Fruit fly (Drosophila melanogaster) whole organism, embryonic: ENCODE data around the gene CG9643.

Experiments
- CG10147 ChIP-seq: fragments of 200-800 bp; sonication (Bioruptor generic); optimal IDR thresholded peaks from 2 replicates; lab custom pipeline; 2019; ENCODE audit warnings: missing biosample characterization, mild to moderate bottlenecking, missing genetic modification characterization, moderate library complexity
- CG10274 ChIP-seq: fragments of 200-800 bp; sonication (Bioruptor generic); optimal IDR thresholded peaks from 3 replicates; lab custom pipeline; 2017; ENCODE audit warnings: missing biosample characterization, mild to moderate bottlenecking, missing genetic modification characterization
- CG13296 ChIP-seq: fragments of 200-800 bp; sonication (Bioruptor generic); optimal IDR thresholded peaks from 3 replicates; lab custom pipeline; 2018; ENCODE audit warnings: missing biosample characterization, mild to moderate bottlenecking, missing genetic modification characterization
- CG15479 ChIP-seq: fragments of 200-800 bp; sonication (Bioruptor generic); optimal IDR thresholded peaks from 3 replicates; lab custom pipeline; 2019; ENCODE audit warnings: missing biosample characterization, mild to moderate bottlenecking, missing genetic modification characterization, moderate library complexity
- CG15696 ChIP-seq: fragments of 200-800 bp; sonication (Bioruptor generic); optimal IDR thresholded peaks from 2 replicates; lab custom pipeline; 2019; ENCODE audit warnings: missing biosample characterization, mild to moderate bottlenecking, missing genetic modification characterization, moderate library complexity
- CG17361 ChIP-seq: fragments of 200-800 bp; sonication (Bioruptor generic); IDR thresholded peaks from 3 replicates; pipeline ENCODE4 v1.3.6; 2022; ENCODE audit warnings: missing biosample characterization, missing genetic modification characterization
- CG32767 ChIP-seq: fragments of 200-800 bp; sonication (Bioruptor generic); IDR thresholded peaks from 2 replicates; pipeline ENCODE4 v1.3.6; 2022; ENCODE audit warnings: missing biosample characterization, missing genetic modification characterization
- CG4360 ChIP-seq: fragments of 200-800 bp; sonication (Bioruptor generic); IDR thresholded peaks from 2 replicates; pipeline ENCODE4 v1.3.6; 2022; ENCODE audit warnings: missing biosample characterization, missing genetic modification characterization
- CG5953 ChIP-seq: fragments of 200-800 bp; sonication (Bioruptor generic); IDR thresholded peaks from 2 replicates; pipeline ENCODE4 v1.3.6; 2022; ENCODE audit warnings: missing biosample characterization, missing genetic modification characterization
- CG6254 ChIP-seq: fragments of 200-800 bp; sonication (Bioruptor generic); optimal IDR thresholded peaks from 3 replicates; lab custom pipeline; 2017; ENCODE audit warnings: mild to moderate bottlenecking, missing biosample characterization, missing genetic modification reagents, missing genetic modification characterization
- CG6791 ChIP-seq: fragments of 200-800 bp; sonication (Bioruptor generic); IDR thresholded peaks from 3 replicates; pipeline ENCODE4 v1.3.6; 2022; ENCODE audit warnings: missing biosample characterization, missing genetic modification characterization; ENCODE audit not compliant: partially characterized antibody
- CG9797 ChIP-seq: fragments of 200-800 bp; sonication (Bioruptor generic); optimal IDR thresholded peaks from 3 replicates; lab custom pipeline; 2018; ENCODE audit warnings: missing biosample characterization, mild to moderate bottlenecking, missing genetic modification characterization
- D ChIP-seq, 2 experiments: fragments of 200-800 bp in 1 of 2; fragments of >200 bp in 1 of 2; sonication (Bioruptor generic) in 1 of 2; optimal IDR thresholded peaks; 2 replicates in 1 of 2; 3 replicates in 1 of 2; lab custom pipeline; 2017; ENCODE audit warnings: mild to moderate bottlenecking in 1 of 2, missing biosample characterization in 1 of 2, missing genetic modification characterization in 1 of 2, missing genetic modification reagents in 1 of 2
- Ets65A ChIP-seq: fragments of 200-800 bp; sonication (Bioruptor generic); peaks from one replicate; lab custom pipeline; 2016; ENCODE audit warnings: missing biosample characterization, missing genetic modification characterization
- Hr39 ChIP-seq: fragments of >200 bp; optimal IDR thresholded peaks from 2 replicates; lab custom pipeline; 2017
- Kr ChIP-seq: fragments of 200-800 bp; sonication (Bioruptor generic); optimal IDR thresholded peaks from 2 replicates; lab custom pipeline; 2017; ENCODE audit warnings: missing biosample characterization, mild to moderate bottlenecking, missing genetic modification characterization
- Med ChIP-seq: fragments of 200-800 bp; sonication (Bioruptor generic); peaks from one replicate; lab custom pipeline; 2016; ENCODE audit warnings: missing biosample characterization, missing genetic modification characterization, mild to moderate bottlenecking, inconsistent platforms, moderate library complexity
- Six4 ChIP-seq: fragments of 200-800 bp; sonication (Bioruptor generic); optimal IDR thresholded peaks from 2 replicates; lab custom pipeline; 2016; ENCODE audit warnings: missing biosample characterization, missing genetic modification characterization
- Tbp ChIP-seq: fragments of >200 bp; optimal IDR thresholded peaks from 2 replicates; lab custom pipeline; 2018; ENCODE audit warnings: missing biosample characterization, missing genetic modification characterization
- YL-1 ChIP-seq: fragments of 200-800 bp; sonication (Bioruptor generic); optimal IDR thresholded peaks from 3 replicates; lab custom pipeline; 2017; ENCODE audit warnings: missing biosample characterization, mild to moderate bottlenecking, missing genetic modification characterization
- ac ChIP-seq: fragments of 200-800 bp; sonication (Bioruptor generic); optimal IDR thresholded peaks from 3 replicates; lab custom pipeline; 2017; ENCODE audit warnings: missing biosample characterization, mild to moderate bottlenecking, missing genetic modification characterization
- cad ChIP-seq: fragments of >200 bp; optimal IDR thresholded peaks from 2 replicates; lab custom pipeline; 2017; ENCODE audit warnings: missing biosample characterization, missing genetic modification characterization
- cg ChIP-seq: fragments of 200-800 bp; sonication (Bioruptor generic); optimal IDR thresholded peaks from 3 replicates; lab custom pipeline; 2019; ENCODE audit warnings: missing biosample characterization, mild to moderate bottlenecking, missing genetic modification characterization, moderate library complexity
- dm ChIP-seq: fragments of 200-800 bp; sonication (Bioruptor generic); optimal IDR thresholded peaks from 3 replicates; lab custom pipeline; 2016; ENCODE audit warnings: missing biosample characterization, missing genetic modification characterization
- ewg ChIP-seq: fragments of 200-800 bp; sonication (Bioruptor generic); optimal IDR thresholded peaks from 3 replicates; lab custom pipeline; 2017; ENCODE audit warnings: mild to moderate bottlenecking, missing biosample characterization, missing genetic modification reagents, missing genetic modification characterization
- fd102C ChIP-seq: fragments of 200-800 bp; sonication (Bioruptor generic); optimal IDR thresholded peaks from 2 replicates; lab custom pipeline; 2018; ENCODE audit warnings: missing biosample characterization, mild to moderate bottlenecking, missing genetic modification characterization, moderate library complexity
- gcm2 ChIP-seq: fragments of 200-800 bp; sonication (Bioruptor generic); optimal IDR thresholded peaks from 2 replicates; lab custom pipeline; 2016; ENCODE audit warnings: missing biosample characterization, missing genetic modification characterization
- gfzf ChIP-seq: fragments of 200-800 bp; sonication (Bioruptor generic); optimal IDR thresholded peaks from 2 replicates; lab custom pipeline; 2016; ENCODE audit warnings: missing biosample characterization, mild to moderate bottlenecking, missing genetic modification characterization, moderate library complexity
- hb ChIP-seq: fragments of 200-800 bp; sonication (Bioruptor generic); IDR thresholded peaks from 3 replicates; pipeline ENCODE4 v1.3.6; 2022; ENCODE audit warnings: missing biosample characterization, missing genetic modification characterization; ENCODE audit not compliant: partially characterized antibody
- kni ChIP-seq: fragments of 200-800 bp; sonication (Bioruptor generic); optimal IDR thresholded peaks from 3 replicates; lab custom pipeline; 2017; ENCODE audit warnings: mild to moderate bottlenecking, missing biosample characterization, missing genetic modification reagents, missing genetic modification characterization
- run ChIP-seq: fragments of 200-800 bp; sonication (Bioruptor generic); optimal IDR thresholded peaks from 3 replicates; lab custom pipeline; 2018; ENCODE audit warnings: missing biosample characterization, mild to moderate bottlenecking, missing genetic modification characterization
- scrt ChIP-seq: fragments of 200-800 bp; sonication (Bioruptor generic); optimal IDR thresholded peaks from 2 replicates; lab custom pipeline; 2018; ENCODE audit warnings: missing biosample characterization, mild to moderate bottlenecking, missing genetic modification characterization, moderate library complexity
- sd ChIP-seq: fragments of 200-800 bp; sonication (Bioruptor generic); optimal IDR thresholded peaks from 3 replicates; lab custom pipeline; 2018; ENCODE audit warnings: missing biosample characterization, mild to moderate bottlenecking, missing genetic modification characterization, moderate library complexity
- sens ChIP-seq: fragments of 200-800 bp; sonication (Bioruptor generic); peaks from one replicate; lab custom pipeline; 2016; ENCODE audit warnings: missing biosample characterization, missing genetic modification characterization
- tll ChIP-seq, 2 experiments: fragments of 200-800 bp in 1 of 2; fragments of >200 bp in 1 of 2; sonication (Bioruptor generic) in 1 of 2; optimal IDR thresholded peaks; 2 replicates each; lab custom pipeline; 2017 to 2019; ENCODE audit warnings: missing biosample characterization in 2 of 2, missing genetic modification characterization in 2 of 2, mild to moderate bottlenecking in 1 of 2, moderate library complexity in 1 of 2
- zen ChIP-seq: fragments of 200-800 bp; sonication (Bioruptor generic); optimal IDR thresholded peaks from 3 replicates; lab custom pipeline; 2018; ENCODE audit warnings: missing biosample characterization, mild to moderate bottlenecking, missing genetic modification characterization, moderate library complexity
- zf30C ChIP-seq: fragments of 200-800 bp; sonication (Bioruptor generic); optimal IDR thresholded peaks from 3 replicates; lab custom pipeline; 2018; ENCODE audit warnings: missing biosample characterization, mild to moderate bottlenecking, missing genetic modification characterization
- zfh1 ChIP-seq: fragments of 200-800 bp; sonication (Bioruptor generic); IDR thresholded peaks from 3 replicates; pipeline ENCODE4 v1.3.6; 2022; ENCODE audit warnings: missing biosample characterization, missing genetic modification characterization

Gene CG9643

DNA sequence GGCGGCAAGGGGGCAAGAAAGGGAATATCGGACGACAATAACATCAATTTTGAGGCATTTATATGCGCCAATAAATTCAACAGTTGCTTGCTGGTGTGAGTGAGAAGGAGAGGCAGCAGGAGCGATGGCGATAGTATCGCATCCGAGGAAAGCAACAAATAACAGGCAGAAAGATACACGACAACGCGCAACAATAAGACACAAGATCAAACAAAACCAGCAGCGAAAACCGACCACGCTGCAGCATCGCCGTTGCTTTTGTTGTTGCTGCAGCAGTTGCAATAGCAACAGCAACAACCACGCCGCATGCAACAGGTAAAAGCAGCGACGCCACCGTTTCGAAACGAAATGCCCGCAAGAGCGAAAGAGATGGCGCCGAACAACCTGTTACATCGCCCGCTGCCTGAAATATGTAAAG, 21.4 kb upstream of the CG9643 start (continued):
- TF ChIP-seq scrt (GFP tag; lab: Kevin White, UChicago) (peak; percentile 45), CG17361 (GFP tag; lab: Robert Waterston, UW) (no peak), CG9797 (GFP tag; lab: Kevin White, UChicago) (no peak)
- TF ChIP-seq, all 482 proteins: peak for 26

DNA sequence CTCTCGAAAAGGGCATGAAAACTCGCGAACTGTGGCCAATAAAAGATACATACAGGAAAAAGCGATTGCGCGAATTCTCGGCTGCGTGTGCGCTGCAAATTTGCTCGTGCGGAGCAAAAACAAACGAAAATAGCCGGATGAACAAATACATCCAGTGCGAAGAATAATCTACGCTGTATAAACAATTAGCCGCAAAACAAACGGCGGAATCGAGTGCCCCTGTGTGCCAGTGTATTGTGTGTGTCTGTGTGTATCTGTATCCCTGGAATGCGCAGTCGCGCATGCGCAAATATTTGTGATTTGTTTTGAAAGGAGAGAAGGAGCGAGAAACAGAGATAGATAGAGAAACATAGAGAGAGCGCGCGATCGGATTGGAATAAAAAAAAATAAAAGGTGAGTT, 20.5 kb upstream of the CG9643 start:
- TF ChIP-seq kni (GFP tag; lab: Kevin White, UChicago) (no peak), Hr39 (lab: Kevin White, UChicago) (no peak), zen (tag; lab: Kevin White, UChicago) (peak; percentile 41), gcm2 (GFP tag; lab: Kevin White, UChicago) (no peak), zf30C (GFP tag; lab: Kevin White, UChicago) (peak; percentile 61), CG32767 (GFP tag; lab: Robert Waterston, UW) (0 out of 2 replicates have a peak, but pooled peaks have one; percentile 36), tll (GFP tag; optimal IDR thresholded peaks at IDR 0.05; lab: Kevin White, UChicago) (peak in 1 of 2 experiments; percentile 50), ac (GFP tag; lab: Kevin White, UChicago) (peak; percentile 44), sd (peak; percentile 53), zfh1 (GFP tag; lab: Robert Waterston, UW) (peak; percentile 30; the same call in 1 of the 3 replicates), sens (GFP tag; lab: Kevin White, UChicago) (peak; percentile 15), fd102C (GFP tag; lab: Kevin White, UChicago) (peak; percentile 72), Ets65A (GFP tag; lab: Kevin White, UChicago) (peak; percentile 9), CG5953 (GFP tag; lab: Robert Waterston, UW) (no peak), cg (peak; percentile 23), CG6254 (GFP tag; lab: Kevin White, UChicago) (peak; percentile 92), run (tag; lab: Kevin White, UChicago) (no peak), CG15479 (peak; percentile 88), Kr (GFP tag; lab: Kevin White, UChicago) (no peak), CG13296 (GFP tag; lab: Kevin White, UChicago) (no peak), hb (GFP tag; lab: Robert Waterston, UW) (no peak), YL-1 (GFP tag; lab: Kevin White, UChicago) (peak; percentile 3), CG4360 (GFP tag; lab: Robert Waterston, UW) (no peak), gfzf (GFP tag; lab: Kevin White, UChicago) (no peak), CG10274 (no peak), Tbp (GFP tag; lab: Kevin White, UChicago) (no peak), cad (GFP tag; lab: Kevin White, UChicago) (peak; percentile 3), CG15696 (tag; lab: Kevin White, UChicago) (peak; percentile 4), ewg (peak; percentile 49), CG10147 (GFP tag; lab: Kevin White, UChicago) (no peak), dm (no peak), Six4 (no peak), D (optimal IDR thresholded peaks at IDR 0.05; lab: Kevin White, UChicago) (peak; percentile 41), D (GFP tag; optimal IDR thresholded peaks at IDR 0.05; lab: Kevin White, UChicago) (no peak), CG6791 (GFP tag; lab: Robert Waterston, UW) (peak; percentile 5; the same call in 1 of the 3 replicates), Med (peak; percentile 3)
